Fruit fly (Drosophila melanogaster): ENCODE measurements around the gene Non2.
A peak's percentile ranks its signal among the peaks of the same experiment; 100 is the strongest.

The Non2 gene

DNA sequence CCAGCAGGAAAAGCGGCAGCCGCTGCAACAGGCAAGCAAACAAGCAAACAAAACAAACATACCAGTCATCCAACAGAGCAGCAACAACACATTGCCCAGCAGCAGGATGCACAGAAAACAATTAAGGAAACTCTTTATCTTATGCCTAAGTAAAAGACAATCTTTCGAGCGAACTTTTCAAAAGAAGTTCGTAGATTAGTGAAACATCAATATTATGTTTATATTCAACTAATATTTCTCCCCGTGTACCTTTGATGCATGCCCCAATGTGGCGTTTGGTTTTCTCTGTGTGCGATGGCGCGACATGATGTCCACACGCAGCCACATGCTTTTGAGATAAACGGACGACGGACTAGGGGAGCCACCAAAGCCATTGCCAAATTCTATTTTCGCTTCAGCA, 35.9 kb upstream of the Non2 start:
- no peak for TF ChIP-seq GATAd (GFP tag; optimal IDR thresholded peaks at IDR 0.05)
- TF ChIP-seq psq (GFP tag; optimal IDR thresholded peaks at IDR 0.05): no peak
- TF ChIP-seq N (GFP tag; optimal IDR thresholded peaks at IDR 0.05): no peak
- TF ChIP-seq Vsx2 (GFP tag; optimal IDR thresholded peaks at IDR 0.05; ENCODE audit: partially characterized antibody): no peak
- no peak for TF ChIP-seq fru (GFP tag; optimal IDR thresholded peaks at IDR 0.05)
- TF ChIP-seq h (GFP tag; optimal IDR thresholded peaks at IDR 0.05): no peak
- no peak for TF ChIP-seq usp (GFP tag; optimal IDR thresholded peaks at IDR 0.05)
- no peak for TF ChIP-seq CrebA (GFP tag; optimal IDR thresholded peaks at IDR 0.05; ENCODE audit: borderline replicate concordance)
- TF ChIP-seq foxo (GFP tag; optimal IDR thresholded peaks at IDR 0.05): no peak
- no peak for TF ChIP-seq dmrt93B (GFP tag; optimal IDR thresholded peaks at IDR 0.05)
- TF ChIP-seq Jra (GFP tag; optimal IDR thresholded peaks at IDR 0.05): no peak
- no peak for TF ChIP-seq brk (GFP tag; optimal IDR thresholded peaks at IDR 0.05)
- TF ChIP-seq CG9705 (GFP tag; optimal IDR thresholded peaks at IDR 0.05): no peak

DNA sequence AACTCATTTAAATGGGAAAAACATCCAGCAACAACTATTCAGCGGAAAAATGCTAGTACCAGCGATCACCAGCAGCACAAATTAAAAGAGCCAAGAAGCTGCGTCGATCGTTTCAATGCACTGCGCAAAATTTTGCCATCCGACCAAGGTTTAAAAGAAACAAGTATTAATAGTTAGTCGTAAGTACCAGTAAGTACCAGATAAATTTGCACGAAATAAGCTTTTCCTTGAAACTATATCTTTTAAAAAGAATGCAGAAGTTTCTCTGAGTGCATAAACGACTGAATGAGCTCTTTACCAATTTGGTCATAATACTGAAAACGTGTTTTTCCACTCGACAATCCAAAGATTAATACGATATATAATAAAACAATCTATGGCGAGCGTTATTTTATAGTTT, 33.6 kb upstream of the Non2 start:
- TF ChIP-seq ey (GFP tag; optimal IDR thresholded peaks at IDR 0.05) (peak; percentile 44), Rel (GFP tag; optimal IDR thresholded peaks at IDR 0.05) (no peak), Rel (tag; optimal IDR thresholded peaks at IDR 0.05) (no peak), GATAd (GFP tag; optimal IDR thresholded peaks at IDR 0.05) (no peak), Hr83 (GFP tag; optimal IDR thresholded peaks at IDR 0.05; ENCODE audit: poor library complexity, severe bottlenecking) (no peak), Dfd (GFP tag; optimal IDR thresholded peaks at IDR 0.05) (no peak), sage (GFP tag; optimal IDR thresholded peaks at IDR 0.05) (no peak), h (GFP tag; optimal IDR thresholded peaks at IDR 0.05) (peak; percentile 45), Dif (GFP tag; optimal IDR thresholded peaks at IDR 0.05; ENCODE audit: partially characterized antibody) (no peak), dl (GFP tag; optimal IDR thresholded peaks at IDR 0.05; ENCODE audit: insufficient read depth in 1 of 2, partially characterized antibody in 2 of 2) (no peak), br (GFP tag; optimal IDR thresholded peaks at IDR 0.05) (peak; percentile 29), pan (optimal IDR thresholded peaks at IDR 0.05) (no peak), Sp1 (GFP tag; optimal IDR thresholded peaks at IDR 0.05) (no peak), Hr78 (GFP tag; optimal IDR thresholded peaks at IDR 0.05) (no peak), sv (GFP tag; optimal IDR thresholded peaks at IDR 0.05) (peak; percentile 44), usp (GFP tag; optimal IDR thresholded peaks at IDR 0.05) (no peak), Mio (GFP tag; optimal IDR thresholded peaks at IDR 0.05) (no peak), woc (GFP tag; optimal IDR thresholded peaks at IDR 0.05) (no peak), dsf (GFP tag; optimal IDR thresholded peaks at IDR 0.05; ENCODE audit: borderline replicate concordance) (no peak), rgr (GFP tag; optimal IDR thresholded peaks at IDR 0.05) (peak; percentile 28), CrebA (GFP tag; optimal IDR thresholded peaks at IDR 0.05; ENCODE audit: borderline replicate concordance) (no peak), psq (GFP tag; optimal IDR thresholded peaks at IDR 0.05) (no peak), tai (GFP tag; optimal IDR thresholded peaks at IDR 0.05) (no peak), fru (GFP tag; optimal IDR thresholded peaks at IDR 0.05) (peak; percentile 28), foxo (GFP tag; optimal IDR thresholded peaks at IDR 0.05) (peak in 1 of 2 experiments; percentile 48), Jra (GFP tag; optimal IDR thresholded peaks at IDR 0.05) (no peak), brk (GFP tag; optimal IDR thresholded peaks at IDR 0.05) (no peak), lola (GFP tag; optimal IDR thresholded peaks at IDR 0.05) (no peak), Hnf4 (GFP tag; optimal IDR thresholded peaks at IDR 0.05) (no peak), Abd-B (GFP tag; optimal IDR thresholded peaks at IDR 0.05) (no peak), N (GFP tag; optimal IDR thresholded peaks at IDR 0.05) (no peak), HLH106 (tag; optimal IDR thresholded peaks at IDR 0.05) (no peak), dmrt93B (GFP tag; optimal IDR thresholded peaks at IDR 0.05) (no peak), OdsH (GFP tag; optimal IDR thresholded peaks at IDR 0.05) (peak; percentile 16), jim (GFP tag; optimal IDR thresholded peaks at IDR 0.05) (no peak), CG9705 (GFP tag; optimal IDR thresholded peaks at IDR 0.05) (no peak), Myc (optimal IDR thresholded peaks at IDR 0.05) (no peak), CG32264 (GFP tag; optimal IDR thresholded peaks at IDR 0.05) (no peak)
